Fruit fly (Drosophila melanogaster) whole organism, embryonic: Measurements from ENCODE around the gene CG32278.

Experiments
- Antp ChIP-seq: fragments of 200-800 bp; sonication (Bioruptor generic); optimal IDR thresholded peaks from 3 replicates; lab custom pipeline; 2016; ENCODE audit warnings: missing biosample characterization, missing genetic modification characterization
- B-H2 ChIP-seq: fragments of 200-800 bp; sonication (Bioruptor generic); optimal IDR thresholded peaks from 2 replicates; lab custom pipeline; 2018; ENCODE audit warnings: missing biosample characterization, mild to moderate bottlenecking, missing genetic modification characterization
- BEAF-32 ChIP-seq: fragments of 200-800 bp; sonication (Bioruptor generic); optimal IDR thresholded peaks from 3 replicates; lab custom pipeline; 2017; ENCODE audit warnings: missing biosample characterization, missing genetic modification characterization, mild to moderate bottlenecking, moderate library complexity, missing genetic modification reagents
- Bgb ChIP-seq: fragments of 200-800 bp; sonication (Bioruptor generic); IDR thresholded peaks from 2 replicates; pipeline ENCODE4 v1.3.6; 2022; ENCODE audit warnings: missing biosample characterization, missing genetic modification characterization; ENCODE audit not compliant: partially characterized antibody
- CG1024 ChIP-seq: fragments of 200-800 bp; sonication (Bioruptor generic); IDR thresholded peaks from 2 replicates; pipeline ENCODE4 v1.3.6; 2022; ENCODE audit warnings: missing biosample characterization, missing genetic modification characterization
- CG10462 ChIP-seq: fragments of 200-800 bp; sonication (Bioruptor generic); optimal IDR thresholded peaks from 2 replicates; lab custom pipeline; 2016; ENCODE audit warnings: missing biosample characterization, missing genetic modification characterization
- CG11247 ChIP-seq: fragments of 200-800 bp; sonication (Bioruptor generic); IDR thresholded peaks from 2 replicates; pipeline ENCODE4 v1.3.6; 2022; ENCODE audit warnings: missing biosample characterization, missing genetic modification characterization
- CG11398 ChIP-seq: fragments of 200-800 bp; sonication (Bioruptor generic); optimal IDR thresholded peaks from 2 replicates; lab custom pipeline; 2016; ENCODE audit warnings: missing biosample characterization, missing genetic modification characterization
- CG13296 ChIP-seq: fragments of 200-800 bp; sonication (Bioruptor generic); optimal IDR thresholded peaks from 3 replicates; lab custom pipeline; 2018; ENCODE audit warnings: missing biosample characterization, mild to moderate bottlenecking, missing genetic modification characterization
- CG13424 ChIP-seq: fragments of 200-800 bp; sonication (Bioruptor generic); optimal IDR thresholded peaks from 2 replicates; lab custom pipeline; 2019; ENCODE audit warnings: missing biosample characterization, mild to moderate bottlenecking, missing genetic modification characterization, moderate library complexity
- CG15514 ChIP-seq: fragments of 200-800 bp; sonication (Bioruptor generic); optimal IDR thresholded peaks from 3 replicates; lab custom pipeline; 2017; ENCODE audit warnings: missing biosample characterization, missing genetic modification characterization, mild to moderate bottlenecking, moderate library complexity, missing genetic modification reagents
- CG1602 ChIP-seq: fragments of 200-800 bp; sonication (Bioruptor generic); optimal IDR thresholded peaks from 3 replicates; lab custom pipeline; 2016; ENCODE audit warnings: missing biosample characterization, missing genetic modification characterization
- CG16779 ChIP-seq: fragments of 200-800 bp; sonication (Bioruptor generic); IDR thresholded peaks from 2 replicates; pipeline ENCODE4 v1.3.6; 2022; ENCODE audit warnings: missing biosample characterization, missing genetic modification characterization
- CG16863 ChIP-seq: fragments of 200-800 bp; sonication (Bioruptor generic); optimal IDR thresholded peaks from 3 replicates; lab custom pipeline; 2016; ENCODE audit warnings: missing biosample characterization, missing genetic modification characterization
- CG1792 ChIP-seq: fragments of 200-800 bp; sonication (Bioruptor generic); optimal IDR thresholded peaks from 2 replicates; lab custom pipeline; 2016; ENCODE audit warnings: missing biosample characterization, missing genetic modification characterization
- CG2202 ChIP-seq: fragments of 200-800 bp; sonication (Bioruptor generic); optimal IDR thresholded peaks from 2 replicates; lab custom pipeline; 2018; ENCODE audit warnings: missing biosample characterization, mild to moderate bottlenecking, missing genetic modification characterization
- CG2875 ChIP-seq: fragments of 200-800 bp; sonication (Bioruptor generic); optimal IDR thresholded peaks from 2 replicates; lab custom pipeline; 2017; ENCODE audit warnings: missing biosample characterization, mild to moderate bottlenecking, missing genetic modification characterization, missing genetic modification reagents
- CG31224 ChIP-seq: fragments of 200-800 bp; sonication (Bioruptor generic); IDR thresholded peaks from 2 replicates; pipeline ENCODE4 v1.3.6; 2022; ENCODE audit warnings: missing biosample characterization, missing genetic modification characterization
- CG31441 ChIP-seq: fragments of 200-800 bp; sonication (Bioruptor generic); IDR thresholded peaks from 2 replicates; pipeline ENCODE4 v1.3.6; 2022; ENCODE audit warnings: missing biosample characterization, missing genetic modification characterization
- CG32532 ChIP-seq: fragments of 200-800 bp; sonication (Bioruptor generic); IDR thresholded peaks from 2 replicates; pipeline ENCODE4 v1.3.6; 2022; ENCODE audit warnings: missing biosample characterization, missing genetic modification characterization
- CG33557 ChIP-seq: fragments of 200-800 bp; sonication (Bioruptor generic); optimal IDR thresholded peaks from 2 replicates; lab custom pipeline; 2019; ENCODE audit warnings: missing biosample characterization, mild to moderate bottlenecking, missing genetic modification characterization, moderate library complexity
- CG4282 ChIP-seq: fragments of 200-800 bp; sonication (Bioruptor generic); optimal IDR thresholded peaks from 2 replicates; lab custom pipeline; 2016; ENCODE audit warnings: missing biosample characterization, missing genetic modification characterization
- CG4328 ChIP-seq: fragments of 200-800 bp; sonication (Bioruptor generic); optimal IDR thresholded peaks from 3 replicates; lab custom pipeline; 2017; ENCODE audit warnings: missing biosample characterization, missing genetic modification reagents, missing genetic modification characterization
- CG4360 ChIP-seq: fragments of 200-800 bp; sonication (Bioruptor generic); IDR thresholded peaks from 2 replicates; pipeline ENCODE4 v1.3.6; 2022; ENCODE audit warnings: missing biosample characterization, missing genetic modification characterization
- CG8281 ChIP-seq: fragments of 200-800 bp; sonication (Bioruptor generic); optimal IDR thresholded peaks from 2 replicates; lab custom pipeline; 2018; ENCODE audit warnings: missing biosample characterization, mild to moderate bottlenecking, missing genetic modification characterization, moderate library complexity
- CG9609 ChIP-seq: fragments of 200-800 bp; sonication (Bioruptor generic); optimal IDR thresholded peaks from 3 replicates; lab custom pipeline; 2016; ENCODE audit warnings: missing biosample characterization, missing genetic modification characterization
- CG9797 ChIP-seq: fragments of 200-800 bp; sonication (Bioruptor generic); optimal IDR thresholded peaks from 3 replicates; lab custom pipeline; 2018; ENCODE audit warnings: missing biosample characterization, mild to moderate bottlenecking, missing genetic modification characterization
- D19B ChIP-seq: fragments of 200-800 bp; sonication (Bioruptor generic); optimal IDR thresholded peaks from 2 replicates; lab custom pipeline; 2017; ENCODE audit warnings: missing biosample characterization, mild to moderate bottlenecking, missing genetic modification characterization
- Dll ChIP-seq: fragments of 200-800 bp; sonication (Bioruptor generic); IDR thresholded peaks from 4 replicates; pipeline ENCODE4 v1.3.6; 2022; ENCODE audit warnings: missing biosample characterization, missing genetic modification characterization; ENCODE audit not compliant: partially characterized antibody
- Hr3 ChIP-seq: fragments of 200-800 bp; sonication (Bioruptor generic); optimal IDR thresholded peaks from 3 replicates; lab custom pipeline; 2016; ENCODE audit warnings: missing biosample characterization, missing genetic modification characterization
- Jarid2 ChIP-seq: fragments of 200-800 bp; sonication (Bioruptor generic); optimal IDR thresholded peaks from 3 replicates; lab custom pipeline; 2017; ENCODE audit warnings: mild to moderate bottlenecking, missing biosample characterization, missing genetic modification reagents, missing genetic modification characterization
- Mes4 ChIP-seq: fragments of 200-800 bp; sonication (Bioruptor generic); optimal IDR thresholded peaks from 2 replicates; lab custom pipeline; 2016; ENCODE audit warnings: missing biosample characterization, missing genetic modification characterization
- Oaz ChIP-seq: fragments of 200-800 bp; sonication (Bioruptor generic); IDR thresholded peaks from 2 replicates; pipeline ENCODE4 v1.3.6; 2022; ENCODE audit warnings: missing biosample characterization, missing genetic modification characterization
- Opbp ChIP-seq: fragments of 200-800 bp; sonication (Bioruptor generic); IDR thresholded peaks from 3 replicates; pipeline ENCODE4 v1.3.6; 2022; ENCODE audit warnings: missing biosample characterization, missing genetic modification characterization; ENCODE audit not compliant: partially characterized antibody
- Rx ChIP-seq: fragments of 200-800 bp; sonication (Bioruptor generic); IDR thresholded peaks from 2 replicates; pipeline ENCODE4 v1.3.6; 2022; ENCODE audit warnings: missing biosample characterization, missing genetic modification characterization
- Sry-δ ChIP-seq: fragments of 200-800 bp; sonication (Bioruptor generic); optimal IDR thresholded peaks from 2 replicates; lab custom pipeline; 2016; ENCODE audit warnings: missing biosample characterization, missing genetic modification characterization
- Xbp1 ChIP-seq: fragments of 200-800 bp; sonication (Bioruptor generic); optimal IDR thresholded peaks from 3 replicates; lab custom pipeline; 2016; ENCODE audit warnings: missing biosample characterization, mild to moderate bottlenecking, missing genetic modification characterization
- ap ChIP-seq: fragments of 200-800 bp; sonication (Bioruptor generic); IDR thresholded peaks from 2 replicates; pipeline ENCODE4 v1.3.6; 2022; ENCODE audit warnings: missing biosample characterization, missing genetic modification characterization
- croc ChIP-seq: fragments of 200-800 bp; sonication (Bioruptor generic); conservative IDR thresholded peaks from 3 replicates; pipeline ENCODE4 v1.3.6; 2022; ENCODE audit warnings: missing biosample characterization, missing genetic modification characterization
- crol ChIP-seq: fragments of 200-800 bp; sonication (Bioruptor generic); IDR thresholded peaks from 2 replicates; pipeline ENCODE4 v1.3.6; 2022; ENCODE audit warnings: missing biosample characterization, missing genetic modification characterization
- dan ChIP-seq: fragments of 200-800 bp; sonication (Bioruptor generic); IDR thresholded peaks from 2 replicates; pipeline ENCODE4 v1.3.6; 2022; ENCODE audit warnings: missing biosample characterization, missing genetic modification characterization
- danr ChIP-seq: fragments of 200-800 bp; sonication (Bioruptor generic); IDR thresholded peaks from 2 replicates; pipeline ENCODE4 v1.3.6; 2022; ENCODE audit warnings: missing biosample characterization, missing genetic modification characterization
- fd96Cb ChIP-seq: fragments of 200-800 bp; sonication (Bioruptor generic); optimal IDR thresholded peaks from 2 replicates; lab custom pipeline; 2018; ENCODE audit warnings: missing biosample characterization, mild to moderate bottlenecking, missing genetic modification characterization, moderate library complexity
- hbn ChIP-seq: fragments of 200-800 bp; sonication (Bioruptor generic); IDR thresholded peaks from 2 replicates; pipeline ENCODE4 v1.3.6; 2022; ENCODE audit warnings: missing biosample characterization, missing genetic modification characterization; ENCODE audit not compliant: partially characterized antibody
- nom ChIP-seq: fragments of 200-800 bp; sonication (Bioruptor generic); optimal IDR thresholded peaks from 2 replicates; lab custom pipeline; 2017; ENCODE audit warnings: missing biosample characterization, missing genetic modification characterization, mild to moderate bottlenecking, moderate library complexity, missing genetic modification reagents
- pum ChIP-seq: fragments of 200-800 bp; sonication (Bioruptor generic); optimal IDR thresholded peaks from 2 replicates; lab custom pipeline; 2016; ENCODE audit warnings: missing biosample characterization, missing genetic modification characterization
- repo ChIP-seq: fragments of 200-800 bp; sonication (Bioruptor generic); optimal IDR thresholded peaks from 2 replicates; lab custom pipeline; 2016; ENCODE audit warnings: missing biosample characterization, missing genetic modification characterization
- ro ChIP-seq: fragments of 200-800 bp; sonication (Bioruptor generic); IDR thresholded peaks from 2 replicates; pipeline ENCODE4 v1.3.6; 2022; ENCODE audit warnings: missing biosample characterization, missing genetic modification characterization
- sens ChIP-seq: fragments of 200-800 bp; sonication (Bioruptor generic); peaks from one replicate; lab custom pipeline; 2016; ENCODE audit warnings: missing biosample characterization, missing genetic modification characterization
- shn ChIP-seq: fragments of 200-800 bp; sonication (Bioruptor generic); optimal IDR thresholded peaks from 3 replicates; lab custom pipeline; 2016; ENCODE audit warnings: missing biosample characterization, missing genetic modification characterization
- sqz ChIP-seq: fragments of 200-800 bp; sonication (Bioruptor generic); optimal IDR thresholded peaks from 3 replicates; lab custom pipeline; 2018; ENCODE audit warnings: missing biosample characterization, mild to moderate bottlenecking, missing genetic modification characterization

CG32278 gene

dm6 chr3L:3192912-3193311 is 23.8 kb downstream of the CG32278 start, which contains the start of gene Hsp83 (continued):
- peak; percentile 57; the same call in 2 of the 3 replicates for TF ChIP-seq Opbp (GFP tag; lab: Robert Waterston, UW)
- TF ChIP-seq Jarid2: peak; percentile 87
- TF ChIP-seq Rx (GFP tag; lab: Robert Waterston, UW): peak; percentile 91
- TF ChIP-seq hbn: no peak
- TF ChIP-seq Hr3 (GFP tag; lab: Kevin White, UChicago): peak; percentile 73
- TF ChIP-seq ro (GFP tag; lab: Robert Waterston, UW): peak; percentile 40; the same call in 1 of the 2 replicates
- TF ChIP-seq fd96Cb (tag; lab: Kevin White, UChicago): peak; percentile 63
- TF ChIP-seq CG13424 (tag; lab: Kevin White, UChicago): peak; percentile 72
- TF ChIP-seq Mes4 (GFP tag; lab: Kevin White, UChicago): peak; percentile 97
- TF ChIP-seq D19B (GFP tag; lab: Kevin White, UChicago): peak; percentile 87
- TF ChIP-seq ap (GFP tag; lab: Robert Waterston, UW): peak; percentile 88
- peak; percentile 91 for TF ChIP-seq CG31441 (GFP tag; lab: Robert Waterston, UW)
- peak; percentile 95 for TF ChIP-seq CG32532 (GFP tag; lab: Robert Waterston, UW)
- peak; percentile 74 for TF ChIP-seq CG31224 (GFP tag; lab: Robert Waterston, UW)
- TF ChIP-seq shn: peak; percentile 95
- TF ChIP-seq danr (GFP tag; lab: Robert Waterston, UW): peak; percentile 63
- peak; percentile 36; the same call in 1 of the 2 replicates for TF ChIP-seq Bgb (GFP tag; lab: Robert Waterston, UW)
- peak; percentile 92 for TF ChIP-seq CG1024
- TF ChIP-seq CG1792 (GFP tag; lab: Kevin White, UChicago): peak; percentile 87
- peak; percentile 99 for TF ChIP-seq nom (GFP tag; lab: Kevin White, UChicago)
- peak; percentile 98 for TF ChIP-seq sqz (GFP tag; lab: Kevin White, UChicago)
- peak; percentile 95 for TF ChIP-seq CG33557 (GFP tag; lab: Kevin White, UChicago)
- peak; percentile 99 for TF ChIP-seq CG13296 (GFP tag; lab: Kevin White, UChicago)
- peak; percentile 46 for TF ChIP-seq croc (GFP tag; lab: Robert Waterston, UW)
- peak; percentile 96 for TF ChIP-seq CG16779 (GFP tag; lab: Robert Waterston, UW)
- peak; percentile 74 for TF ChIP-seq CG4360 (GFP tag; lab: Robert Waterston, UW)
- peak; percentile 99 for TF ChIP-seq B-H2 (GFP tag; lab: Kevin White, UChicago)
- TF ChIP-seq CG15514 (GFP tag; lab: Kevin White, UChicago): no peak
- peak; percentile 99 for TF ChIP-seq CG4328 (GFP tag; lab: Kevin White, UChicago)
- TF ChIP-seq Sry-δ (GFP tag; lab: Kevin White, UChicago): no peak
- no peak for TF ChIP-seq dan (GFP tag; lab: Robert Waterston, UW)
- TF ChIP-seq CG2875 (GFP tag; lab: Kevin White, UChicago): peak; percentile 97
- TF ChIP-seq pum: peak; percentile 81
- peak; percentile 52 for TF ChIP-seq CG1602 (GFP tag; lab: Kevin White, UChicago)
- peak; percentile 85 for TF ChIP-seq CG4282 (GFP tag; lab: Kevin White, UChicago)
- TF ChIP-seq CG2202 (tag; lab: Kevin White, UChicago): peak; percentile 94
- TF ChIP-seq sens (GFP tag; lab: Kevin White, UChicago): peak; percentile 97
- TF ChIP-seq CG9797 (GFP tag; lab: Kevin White, UChicago): peak; percentile 76
- TF ChIP-seq Dll (GFP tag; lab: Robert Waterston, UW): no peak
- TF ChIP-seq CG10462 (GFP tag; lab: Kevin White, UChicago): peak; percentile 80
- peak; percentile 95 for TF ChIP-seq CG11247 (GFP tag; lab: Robert Waterston, UW)
- TF ChIP-seq Oaz (GFP tag; lab: Robert Waterston, UW): peak; percentile 85
- peak; percentile 95 for TF ChIP-seq CG11398 (GFP tag; lab: Kevin White, UChicago)
- TF ChIP-seq CG9609 (GFP tag; lab: Kevin White, UChicago): peak; percentile 88
- TF ChIP-seq repo (GFP tag; lab: Kevin White, UChicago): peak; percentile 94
- TF ChIP-seq crol (GFP tag; lab: Robert Waterston, UW): peak; percentile 54; the same call in 1 of the 2 replicates
- TF ChIP-seq Antp: peak; percentile 90
- TF ChIP-seq CG8281 (tag; lab: Kevin White, UChicago): peak; percentile 74
- TF ChIP-seq Xbp1 (GFP tag; lab: Kevin White, UChicago): peak; percentile 87
- peak; percentile 90 for TF ChIP-seq CG16863 (GFP tag; lab: Kevin White, UChicago)
- TF ChIP-seq BEAF-32 (GFP tag; lab: Kevin White, UChicago): no peak
